Fruit fly (Drosophila melanogaster): ENCODE measurements around the gene CG42588.

Gene CG42588

dm6 chr3L:12857553-12858122 lies 43.6 kb downstream of the CG42588 start:
- TF ChIP-seq knrl (GFP tag; IDR thresholded peaks at IDR 0.05; ENCODE audit: partially characterized antibody) (0 out of 3 replicates have a peak, but pooled peaks have one; percentile 19), bbx (GFP tag; IDR thresholded peaks at IDR 0.05; ENCODE audit: partially characterized antibody) (peak; percentile 30; the same call in 1 of the 2 replicates), amos (GFP tag; IDR thresholded peaks at IDR 0.05; ENCODE audit: partially characterized antibody) (peak; percentile 17; the same call in 1 of the 2 replicates), CG16813 (GFP tag; IDR thresholded peaks at IDR 0.05; ENCODE audit: partially characterized antibody) (peak; percentile 57; the same call in 2 of the 3 replicates), CG8944 (GFP tag; optimal IDR thresholded peaks at IDR 0.05) (no peak), pita (GFP tag; optimal IDR thresholded peaks at IDR 0.05) (peak; percentile 1), Optix (GFP tag; IDR thresholded peaks at IDR 0.05) (no peak), tna (GFP tag; IDR thresholded peaks at IDR 0.05; ENCODE audit: partially characterized antibody) (no peak), CTCF (GFP tag; optimal IDR thresholded peaks at IDR 0.05) (peak; percentile 80), gsb (GFP tag; IDR thresholded peaks at IDR 0.05) (no peak), tin (GFP tag; optimal IDR thresholded peaks at IDR 0.05) (no peak), PHDP (tag; optimal IDR thresholded peaks at IDR 0.05) (no peak), CG7271 (tag; optimal IDR thresholded peaks at IDR 0.05) (peak; percentile 18), CG18011 (GFP tag; optimal IDR thresholded peaks at IDR 0.05) (peak; percentile 31), Bdp1 (GFP tag; optimal IDR thresholded peaks at IDR 0.05) (no peak), dysf (GFP tag; IDR thresholded peaks at IDR 0.05) (no peak), CG3838 (GFP tag; optimal IDR thresholded peaks at IDR 0.05) (no peak), CG8281 (tag; optimal IDR thresholded peaks at IDR 0.05) (no peak), GATAe (GFP tag; conservative IDR thresholded peaks at IDR 0.05) (no peak), gce (GFP tag; IDR thresholded peaks at IDR 0.05) (peak; percentile 35; the same call in 1 of the 3 replicates), sc (optimal IDR thresholded peaks at IDR 0.05) (no peak), sc (GFP tag; optimal IDR thresholded peaks at IDR 0.05) (no peak), Bgb (GFP tag; IDR thresholded peaks at IDR 0.05; ENCODE audit: partially characterized antibody) (peak; percentile 57), dmrt11E (tag; optimal IDR thresholded peaks at IDR 0.05) (peak; percentile 14), CG12155 (GFP tag; optimal IDR thresholded peaks at IDR 0.05) (no peak), CG32532 (GFP tag; IDR thresholded peaks at IDR 0.05) (no peak), CG15073 (GFP tag; optimal IDR thresholded peaks at IDR 0.05) (no peak), ara (GFP tag; IDR thresholded peaks at IDR 0.05) (peak; percentile 50; the same call in 1 of the 2 replicates)

- TF ChIP-seq CG10654 (GFP tag; optimal IDR thresholded peaks at IDR 0.05) (no peak), dysf (GFP tag; IDR thresholded peaks at IDR 0.05) (no peak), zfh2 (GFP tag; optimal IDR thresholded peaks at IDR 0.05) (no peak), CG7271 (tag; optimal IDR thresholded peaks at IDR 0.05) (peak; percentile 17), grn (GFP tag; optimal IDR thresholded peaks at IDR 0.05) (no peak), CG16813 (GFP tag; IDR thresholded peaks at IDR 0.05; ENCODE audit: partially characterized antibody) (no peak), CG18011 (GFP tag; optimal IDR thresholded peaks at IDR 0.05) (peak; percentile 96), ci (GFP tag; IDR thresholded peaks at IDR 0.05) (no peak), trem (tag; optimal IDR thresholded peaks at IDR 0.05) (peak; percentile 53), insv (GFP tag; optimal IDR thresholded peaks at IDR 0.05) (peak in 1 of 2 experiments; percentile 13), Lpt (GFP tag; optimal IDR thresholded peaks at IDR 0.05) (no peak), Lhr (GFP tag; optimal IDR thresholded peaks at IDR 0.05) (peak; percentile 68), CG1233 (GFP tag; optimal IDR thresholded peaks at IDR 0.05) (peak; percentile 17), pita (GFP tag; optimal IDR thresholded peaks at IDR 0.05) (peak; percentile 17), CTCF (GFP tag; optimal IDR thresholded peaks at IDR 0.05) (peak; percentile 91), CG10267 (tag; optimal IDR thresholded peaks at IDR 0.05) (peak; percentile 11), pzg (GFP tag; optimal IDR thresholded peaks at IDR 0.05) (peak; percentile 1), Ets65A (GFP tag) (peak; percentile 30), dmrt11E (tag; optimal IDR thresholded peaks at IDR 0.05) (peak; percentile 13), CG2199 (GFP tag; IDR thresholded peaks at IDR 0.05) (peak; percentile 95), CG34376 (GFP tag; optimal IDR thresholded peaks at IDR 0.05) (peak; percentile 9), Abd-B (GFP tag; optimal IDR thresholded peaks at IDR 0.05) (peak; percentile 42), CG11695 (GFP tag; IDR thresholded peaks at IDR 0.05) (no peak), stwl (tag; optimal IDR thresholded peaks at IDR 0.05) (peak; percentile 95), CG8290 (GFP tag; optimal IDR thresholded peaks at IDR 0.05) (peak; percentile 7), CG8290 (tag; optimal IDR thresholded peaks at IDR 0.05) (no peak), CG4424 (GFP tag; optimal IDR thresholded peaks at IDR 0.05) (peak; percentile 19), CG2712 (tag; optimal IDR thresholded peaks at IDR 0.05) (peak; percentile 48)
Observed at dm6 chr3L:12861255-12861899, 47.3 kb downstream of the CG42588 start, which contains the start of gene CG32107. TSS of gene CG32107 (minus strand) at chr3L:12861305.
